Worm (Caenorhabditis elegans) whole organism, late embryonic: Measurements from ENCODE around the gene tsen-2.

Experiments
- ama-1 ChIP-seq: fragments of 150-350 bp; optimal IDR thresholded peaks from 2 replicates; lab custom pipeline; 2014
- ceh-2 ChIP-seq: sonication (generic microtip); optimal IDR thresholded peaks from 2 replicates; lab custom pipeline; 2016; ENCODE audit warnings: missing genotype, missing genetic modification characterization, missing compliant biosample characterization
- ceh-9 ChIP-seq: sonication (generic microtip); optimal IDR thresholded peaks from 2 replicates; lab custom pipeline; 2016; ENCODE audit warnings: mild to moderate bottlenecking, missing genetic modification characterization, inconsistent platforms, missing compliant biosample characterization
- elt-2 ChIP-seq: sonication (generic microtip); optimal IDR thresholded peaks from 2 replicates; lab custom pipeline; 2016; ENCODE audit warnings: missing genetic modification reagents, missing genetic modification characterization, missing compliant biosample characterization
- fkh-6 ChIP-seq: sonication (generic microtip); optimal IDR thresholded peaks from 2 replicates; lab custom pipeline; 2016; ENCODE audit warnings: missing genetic modification characterization, missing compliant biosample characterization
- hlh-8 ChIP-seq: sonication (generic microtip); optimal IDR thresholded peaks from 2 replicates; lab custom pipeline; 2016; ENCODE audit warnings: missing genotype, missing genetic modification characterization, missing compliant biosample characterization
- pros-1 ChIP-seq: fragments of 150-350 bp; optimal IDR thresholded peaks from 2 replicates; lab custom pipeline; 2014; ENCODE audit warnings: missing biosample characterization, missing genetic modification reagents, missing genetic modification characterization
- tbx-7 ChIP-seq: sonication (generic microtip); optimal IDR thresholded peaks from 2 replicates; lab custom pipeline; 2016; ENCODE audit warnings: missing genotype, missing genetic modification characterization, missing compliant biosample characterization

DNA sequence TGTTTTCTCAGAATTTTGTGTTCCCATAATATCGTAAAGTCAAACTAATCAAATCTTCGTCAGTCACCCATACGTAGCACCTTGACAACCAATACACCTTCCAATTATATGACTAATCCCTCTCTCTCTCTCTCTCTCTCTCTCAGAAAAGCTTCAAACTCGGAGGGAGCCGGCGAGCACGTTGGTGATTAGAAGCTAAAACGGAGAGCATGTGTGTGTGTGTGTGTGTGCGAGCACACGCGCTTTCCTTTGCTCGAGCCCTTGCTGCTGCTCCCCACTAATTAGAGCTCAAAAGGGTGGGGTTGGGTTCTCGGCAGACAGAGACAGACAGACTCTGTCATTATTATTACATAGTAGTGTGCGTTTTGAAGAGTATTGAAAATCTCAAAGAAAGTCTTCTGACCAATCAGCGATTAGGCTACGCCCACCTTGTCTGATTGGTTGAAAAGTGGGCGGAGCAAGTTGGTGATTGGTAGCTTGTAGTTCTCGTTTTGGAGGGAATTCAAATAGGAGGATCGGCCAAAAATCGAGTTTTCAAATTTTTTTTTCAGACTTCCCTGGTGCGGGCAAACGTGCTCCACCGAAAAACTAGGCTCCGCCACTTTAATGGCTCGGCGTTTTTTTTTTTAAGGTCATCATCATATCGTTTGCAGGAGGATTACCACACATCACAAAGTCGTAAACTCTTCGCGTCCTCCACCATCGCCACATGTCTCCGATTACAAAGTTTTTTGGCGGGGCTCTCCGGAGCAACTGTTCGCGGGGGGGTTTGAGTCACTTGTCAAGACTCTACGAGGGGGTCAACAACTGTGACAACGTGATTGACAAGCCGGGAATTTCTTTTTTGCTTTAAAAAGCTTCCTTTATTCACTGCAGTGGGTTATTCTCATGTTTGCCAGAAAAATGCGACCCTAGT is 37.2 kb upstream of the tsen-2 start:
- TF ChIP-seq ceh-2 (tag; lab: Kevin White, UChicago) (no peak), ceh-9 (no peak), elt-2 (tag; lab: Kevin White, UChicago) (peak; percentile 3), hlh-8 (tag; lab: Kevin White, UChicago) (no peak), ama-1 (no peak), pros-1 (no peak), tbx-7 (tag; lab: Kevin White, UChicago) (no peak), fkh-6 (tag; lab: Kevin White, UChicago) (no peak)
